Worm (Caenorhabditis elegans): ENCODE data around the gene lelo-1.
A peak's percentile ranks its signal among the peaks of the same experiment; 100 is the strongest.

Gene lelo-1

DNA sequence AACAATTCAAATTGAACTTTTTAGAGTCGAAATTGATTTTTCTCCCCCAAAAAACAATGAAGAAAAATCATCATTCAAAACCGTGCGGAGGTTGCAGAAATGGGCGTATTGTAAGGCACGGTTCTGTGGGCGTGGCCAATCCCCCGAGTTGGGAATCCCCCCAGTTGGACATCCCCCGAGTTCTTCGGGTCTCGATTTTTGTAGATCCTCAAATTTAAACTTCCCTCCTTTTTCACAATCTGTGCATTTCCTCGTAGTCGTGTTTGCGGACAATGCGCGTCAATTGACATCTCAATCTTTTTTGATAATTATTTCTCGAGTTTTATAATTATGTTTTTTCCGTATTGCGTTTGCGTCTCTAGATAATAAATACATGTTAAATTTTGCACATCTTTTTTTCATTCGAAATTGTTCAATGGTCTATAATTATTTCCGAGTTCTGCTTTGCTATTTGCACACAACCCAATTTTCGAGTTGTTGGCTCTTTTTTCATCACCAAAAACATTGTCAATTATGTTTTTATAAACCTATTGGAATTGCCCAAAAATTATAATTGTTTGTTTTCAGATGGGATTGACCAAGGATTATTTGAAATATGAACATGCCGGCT lies 23.8 kb downstream of the lelo-1 start, which contains the start of gene F13H8.2 (continued):
- TF ChIP-seq C08G9.2 (tag; optimal IDR thresholded peaks at IDR 0.05) (peak; percentile 53), rnt-1 (tag; optimal IDR thresholded peaks at IDR 0.05) (peak; percentile 31), syd-9 (tag; optimal IDR thresholded peaks at IDR 0.05) (no peak), pax-1 (tag; optimal IDR thresholded peaks at IDR 0.05) (peak; percentile 16), nhr-11 (tag; optimal IDR thresholded peaks at IDR 0.05) (no peak), nfya-1 (tag; optimal IDR thresholded peaks at IDR 0.05) (peak; percentile 80), elt-2 (tag; optimal IDR thresholded peaks at IDR 0.05) (peak; percentile 25), ceh-31 (tag; optimal IDR thresholded peaks at IDR 0.05) (peak; percentile 82), ahr-1 (tag; optimal IDR thresholded peaks at IDR 0.05) (no peak), tbx-7 (tag; optimal IDR thresholded peaks at IDR 0.05) (peak; percentile 22)

DNA sequence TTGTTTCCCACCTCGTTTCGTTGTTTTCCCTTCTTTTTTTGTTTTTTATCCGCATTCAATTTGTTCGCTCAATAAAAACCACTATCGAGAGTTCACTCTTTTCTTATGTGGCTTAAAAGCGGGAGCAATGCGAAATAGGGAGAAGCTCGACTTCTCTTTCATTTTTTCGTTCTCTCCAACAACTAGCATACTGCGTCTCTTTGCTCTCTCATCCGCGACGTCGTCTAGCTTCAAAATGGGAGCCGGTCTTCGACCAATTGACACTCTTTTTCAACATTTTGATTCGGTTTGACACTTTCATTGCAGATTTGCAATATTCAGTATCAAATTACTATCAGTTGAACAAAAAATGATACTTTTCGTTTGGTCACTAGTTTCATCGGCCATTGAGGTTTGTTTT lies 27.8 kb downstream of the lelo-1 start, which contains the start of gene bpl-1:
Gene bpl-1 (plus strand): TSS at position 301 of the 400 bp plus-strand sequence.
- TF ChIP-seq unc-42 (tag; optimal IDR thresholded peaks at IDR 0.05) (peak; percentile 25), elt-2 (tag; optimal IDR thresholded peaks at IDR 0.05) (no peak)

DNA sequence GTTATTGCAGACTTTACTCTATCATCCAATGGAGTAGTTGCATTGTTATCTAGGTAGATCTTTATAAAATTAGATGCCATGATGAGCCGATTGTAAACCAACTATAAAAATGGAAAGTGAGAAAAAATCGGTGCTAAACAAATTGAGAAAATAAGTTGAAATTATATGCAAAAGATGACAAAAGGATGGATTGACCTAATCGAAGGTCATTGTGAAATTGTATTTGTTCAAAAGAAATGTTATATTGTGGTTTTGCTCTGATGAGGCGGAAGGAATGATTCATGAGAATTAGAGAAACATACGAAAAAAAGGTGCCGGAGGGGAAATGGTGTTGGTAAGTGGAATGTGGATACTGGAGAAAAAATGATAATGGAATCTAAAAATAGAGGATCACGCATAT lies 34.8 kb downstream of the lelo-1 start, which contains the start of gene scly-1:
Gene scly-1 (minus strand): TSS at position 101 of the 400 bp plus-strand sequence.
- no peak for TF ChIP-seq ceh-34 (tag; optimal IDR thresholded peaks at IDR 0.05)
- no peak for TF ChIP-seq odd-2 (tag; optimal IDR thresholded peaks at IDR 0.05)
- TF ChIP-seq eyg-1 (tag; optimal IDR thresholded peaks at IDR 0.05) = no peak
- no peak for TF ChIP-seq C08G9.2 (tag; optimal IDR thresholded peaks at IDR 0.05)
- no peak for TF ChIP-seq ttx-3 (tag; optimal IDR thresholded peaks at IDR 0.05)
- no peak for TF ChIP-seq F13H6.1 (tag; optimal IDR thresholded peaks at IDR 0.05)
- no peak for TF ChIP-seq sox-4 (tag; optimal IDR thresholded peaks at IDR 0.05)
- TF ChIP-seq ahr-1 (tag; optimal IDR thresholded peaks at IDR 0.05) = no peak
- no peak for TF ChIP-seq ceh-30 (tag; optimal IDR thresholded peaks at IDR 0.05)

DNA sequence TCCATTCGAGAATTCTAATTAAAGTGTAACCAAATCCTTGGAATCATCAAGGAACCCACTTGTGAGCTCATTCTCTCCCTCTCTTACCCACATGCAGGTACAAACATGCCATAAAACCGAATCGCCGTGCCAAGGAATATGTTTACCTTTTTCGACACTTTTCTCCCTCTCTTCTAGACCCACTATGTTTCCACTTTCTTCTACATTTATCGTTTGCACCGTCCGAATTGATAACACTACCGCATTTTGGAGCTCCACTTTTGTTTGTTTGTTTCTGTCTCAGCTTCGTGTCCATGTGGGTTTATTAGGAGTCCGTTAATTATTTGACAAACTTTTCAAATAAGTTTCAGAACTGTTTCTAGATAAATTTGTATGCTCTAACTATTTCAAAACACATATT lies 35.7 kb downstream of the lelo-1 start:
- TF ChIP-seq ref-2 (tag; optimal IDR thresholded peaks at IDR 0.05) (no peak), K02D7.2 (tag; optimal IDR thresholded peaks at IDR 0.05) (no peak), C08G9.2 (tag; optimal IDR thresholded peaks at IDR 0.05) (no peak), sox-2 (GFP tag; IDR thresholded peaks at IDR 0.05) (no peak), ztf-16 (tag; optimal IDR thresholded peaks at IDR 0.05) (no peak), hlh-6 (tag; optimal IDR thresholded peaks at IDR 0.05) (no peak), mec-3 (tag; optimal IDR thresholded peaks at IDR 0.05; ENCODE audit: borderline replicate concordance) (no peak), hlh-15 (tag; optimal IDR thresholded peaks at IDR 0.05) (no peak)

DNA sequence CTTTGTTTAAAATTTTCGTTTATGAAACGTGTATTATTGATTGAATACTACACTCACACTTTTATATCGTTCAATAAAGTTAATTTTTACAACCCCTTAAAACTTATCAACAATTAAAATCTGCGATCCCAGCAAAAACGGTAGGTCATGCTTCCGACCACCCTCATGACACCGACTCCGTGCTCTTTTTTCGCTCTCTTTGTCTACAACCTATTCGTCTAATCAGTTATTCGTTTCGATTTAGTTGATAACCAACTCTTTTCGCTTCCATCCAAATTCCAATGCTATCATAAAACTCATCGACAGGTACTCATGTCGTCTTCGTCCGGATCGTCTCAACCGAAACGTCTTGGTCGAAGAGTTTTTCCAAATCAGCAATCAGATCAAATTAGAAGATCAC lies 36.9 kb downstream of the lelo-1 start, which contains the start of gene F13H8.1:
Gene F13H8.1 (plus strand): TSS at position 311 of the 400 bp plus-strand sequence.
- TF ChIP-seq Y22D7AL.16 (tag; optimal IDR thresholded peaks at IDR 0.05) = no peak
- TF ChIP-seq fax-1 (tag; optimal IDR thresholded peaks at IDR 0.05) = no peak
- no peak for TF ChIP-seq nfya-1 (tag; optimal IDR thresholded peaks at IDR 0.05)
- no peak for TF ChIP-seq ceh-31 (tag; optimal IDR thresholded peaks at IDR 0.05)

DNA sequence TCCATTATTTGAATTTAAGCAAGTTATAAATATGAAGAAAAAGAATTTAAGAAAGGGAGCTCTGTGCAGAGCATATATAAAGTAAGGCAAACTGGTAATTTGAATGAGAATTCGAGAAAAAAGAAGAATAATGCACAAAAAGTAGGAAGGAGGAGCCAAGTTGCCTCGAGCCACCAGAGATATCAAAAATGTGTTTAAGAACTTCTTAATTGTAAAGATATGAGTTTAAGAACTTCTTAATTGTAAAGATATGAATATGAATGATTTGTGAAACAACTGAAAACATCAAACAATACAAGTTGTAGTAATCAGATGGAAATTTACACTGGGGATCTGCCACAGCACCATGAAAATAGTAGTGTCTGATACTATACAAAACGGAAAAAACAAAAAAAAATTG lies 40.7 kb downstream of the lelo-1 start, which contains the start of gene F13H8.6:
Gene F13H8.6 (minus strand): TSS at position 101 of the 400 bp plus-strand sequence.
- no peak for TF ChIP-seq elt-4 (tag; optimal IDR thresholded peaks at IDR 0.05)
- no peak for TF ChIP-seq sox-2 (GFP tag; IDR thresholded peaks at IDR 0.05)
- no peak for TF ChIP-seq tbx-7 (tag; optimal IDR thresholded peaks at IDR 0.05)
- no peak for TF ChIP-seq gmeb-2 (tag; optimal IDR thresholded peaks at IDR 0.05)
- TF ChIP-seq nhr-11 (tag; optimal IDR thresholded peaks at IDR 0.05) = no peak
- TF ChIP-seq K09A11.1 (tag; optimal IDR thresholded peaks at IDR 0.05; ENCODE audit: insufficient read depth) = no peak
- TF ChIP-seq dmd-4 (tag; optimal IDR thresholded peaks at IDR 0.05; ENCODE audit: borderline replicate concordance) = no peak

Measured in whole organism, late embryonic.